Worm (Caenorhabditis elegans) whole organism, L2 larva: Measurements from ENCODE around the gene str-171.

ENCODE experiments used
- egl-27 ChIP-seq: sonication (generic microtip); optimal IDR thresholded peaks from 3 replicates; lab custom pipeline; 2017; ENCODE audit warnings: missing biosample characterization, missing genetic modification reagents, missing genetic modification characterization
- lin-39 ChIP-seq: fragments of 150-350 bp; optimal IDR thresholded peaks from 2 replicates; lab custom pipeline; 2014; ENCODE audit warnings: missing biosample characterization, missing genetic modification reagents, missing genetic modification characterization
- lsy-2 ChIP-seq, 2 experiments: fragments of 150-350 bp in 1 of 2; sonication (generic microtip) in 1 of 2; optimal IDR thresholded peaks; 2 replicates each; lab custom pipeline; 2014 to 2017; ENCODE audit warnings: missing biosample characterization in 2 of 2, missing genetic modification characterization in 2 of 2
- nhr-11 ChIP-seq: fragments of 150-350 bp; optimal IDR thresholded peaks from 2 replicates; lab custom pipeline; 2014; ENCODE audit warnings: missing biosample characterization, missing genetic modification characterization
- nhr-12 ChIP-seq: fragments of 150-350 bp; optimal IDR thresholded peaks from 2 replicates; lab custom pipeline; 2014; ENCODE audit warnings: missing biosample characterization, missing genetic modification characterization
- nhr-237 ChIP-seq: fragments of 150-350 bp; optimal IDR thresholded peaks from 2 replicates; lab custom pipeline; 2014; ENCODE audit warnings: missing biosample characterization, missing genetic modification characterization
- nhr-25 ChIP-seq: fragments of 150-350 bp; sonication (generic microtip); optimal IDR thresholded peaks from 3 replicates; lab custom pipeline; 2014; ENCODE audit warnings: missing biosample characterization, missing genetic modification characterization
- sem-4 ChIP-seq: fragments of 150-350 bp; optimal IDR thresholded peaks from 2 replicates; lab custom pipeline; 2014; ENCODE audit warnings: missing biosample characterization, missing genetic modification reagents, missing genetic modification characterization
- snpc-4 ChIP-seq: fragments of 150-350 bp; optimal IDR thresholded peaks from 2 replicates; lab custom pipeline; 2014; ENCODE audit warnings: missing biosample characterization, missing genetic modification characterization
- unc-62 ChIP-seq: fragments of 150-350 bp; optimal IDR thresholded peaks from 2 replicates; lab custom pipeline; 2014; ENCODE audit warnings: missing biosample characterization, missing genetic modification reagents, missing genetic modification characterization
- ztf-11 ChIP-seq: sonication (generic microtip); optimal IDR thresholded peaks from 2 replicates; lab custom pipeline; 2017; ENCODE audit warnings: missing biosample characterization, missing genetic modification characterization

DNA sequence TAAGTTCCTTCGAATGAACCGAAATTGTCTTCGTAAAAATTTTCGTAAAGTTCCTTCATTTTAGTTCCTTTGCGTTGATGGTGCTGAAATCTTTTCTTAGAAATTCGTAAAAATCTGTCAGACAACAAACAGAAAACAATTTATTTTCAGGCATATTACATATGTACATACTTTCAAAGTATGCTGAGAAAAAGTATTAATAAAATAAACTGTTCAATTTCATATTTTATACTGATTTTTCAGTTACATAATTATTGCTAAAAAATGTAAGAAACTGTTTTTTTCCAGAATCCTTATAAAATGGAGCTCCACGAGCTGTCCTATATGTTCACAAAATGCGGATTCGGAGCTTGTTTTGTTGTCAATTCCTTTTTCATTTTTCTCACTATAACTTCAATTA, 26.4 kb upstream of the str-171 start, which contains the start of gene str-45:
- no peak for TF ChIP-seq ztf-11 (tag; lab: Kevin White, UChicago)
- TF ChIP-seq lsy-2 (tag; optimal IDR thresholded peaks at IDR 0.05; lab: Kevin White, UChicago): no peak
- no peak for TF ChIP-seq nhr-12 (tag; lab: Kevin White, UChicago)
- no peak for TF ChIP-seq nhr-25 (tag; lab: Kevin White, UChicago)
- TF ChIP-seq nhr-237: no peak
- no peak for TF ChIP-seq nhr-11
- TF ChIP-seq egl-27: no peak
- TF ChIP-seq lin-39: no peak
- TF ChIP-seq snpc-4: no peak
- no peak for TF ChIP-seq unc-62 (GFP tag; lab: Kevin White, UChicago)
- no peak for TF ChIP-seq sem-4 (tag; lab: Kevin White, UChicago)
